Fruit fly (Drosophila melanogaster) whole organism, wandering third instar larva: ENCODE measurements around the gene CG5181.
A peak's percentile ranks its signal among the peaks of the same experiment; 100 is the strongest.

ENCODE experiments used
- Abd-B ChIP-seq: fragments of >200 bp; optimal IDR thresholded peaks from 2 replicates; lab custom pipeline; 2017; ENCODE audit warnings: missing biosample characterization, missing genetic modification characterization
- CG32264 ChIP-seq: fragments of 200-800 bp; sonication (Bioruptor generic); optimal IDR thresholded peaks from 2 replicates; lab custom pipeline; 2016; ENCODE audit warnings: missing biosample characterization, missing genetic modification characterization
- CrebA ChIP-seq: fragments of 200-800 bp; sonication (Bioruptor generic); optimal IDR thresholded peaks from 2 replicates; lab custom pipeline; 2016; ENCODE audit warnings: missing biosample characterization, mild to moderate bottlenecking, missing genetic modification characterization, borderline replicate concordance
- GATAd ChIP-seq: sonication (Bioruptor generic); optimal IDR thresholded peaks from 2 replicates; lab custom pipeline; 2016; ENCODE audit warnings: missing biosample characterization, missing genetic modification characterization
- HLH106 ChIP-seq: fragments of 200-800 bp; optimal IDR thresholded peaks from 3 replicates; lab custom pipeline; 2019; ENCODE audit warnings: missing biosample characterization, mild to moderate bottlenecking, missing genetic modification characterization, moderate library complexity
- Hnf4 ChIP-seq: fragments of 200-800 bp; sonication (Bioruptor generic); optimal IDR thresholded peaks from 2 replicates; lab custom pipeline; 2016; ENCODE audit warnings: missing biosample characterization, mild to moderate bottlenecking, missing genetic modification characterization
- Hr78 ChIP-seq: fragments of >200 bp; optimal IDR thresholded peaks from 2 replicates; lab custom pipeline; 2017; ENCODE audit warnings: missing biosample characterization, missing genetic modification characterization
- Jra ChIP-seq: sonication (Bioruptor generic); optimal IDR thresholded peaks from 2 replicates; lab custom pipeline; 2016; ENCODE audit warnings: missing biosample characterization, missing genetic modification characterization
- OdsH ChIP-seq: fragments of 200-800 bp; sonication (Bioruptor generic); optimal IDR thresholded peaks from 2 replicates; lab custom pipeline; 2016; ENCODE audit warnings: missing biosample characterization, mild to moderate bottlenecking, missing genetic modification characterization
- Rel ChIP-seq, 2 experiments: fragments of 200-800 bp; sonication (Bioruptor generic) in 1 of 2; optimal IDR thresholded peaks; 2 replicates in 1 of 2; 3 replicates in 1 of 2; lab custom pipeline; 2016 to 2019; ENCODE audit warnings: mild to moderate bottlenecking in 2 of 2, missing biosample characterization in 2 of 2, missing genetic modification characterization in 2 of 2, moderate library complexity in 1 of 2
- Vsx2 ChIP-seq: fragments of 200-300, 225-300 bp; sonication (Bioruptor generic); optimal IDR thresholded peaks from 2 replicates; lab custom pipeline; 2018; ENCODE audit warnings: missing biosample characterization, missing genetic modification characterization; ENCODE audit not compliant: partially characterized antibody
- br ChIP-seq: fragments of 200-800 bp; sonication (Bioruptor generic); optimal IDR thresholded peaks from 2 replicates; lab custom pipeline; 2016; ENCODE audit warnings: missing biosample characterization, missing genetic modification characterization
- brk ChIP-seq: fragments of 200-800 bp; sonication (Bioruptor generic); optimal IDR thresholded peaks from 2 replicates; lab custom pipeline; 2016; ENCODE audit warnings: missing biosample characterization, mild to moderate bottlenecking, missing genetic modification characterization
- dl ChIP-seq, 2 experiments: fragments of 175-275, 200-275 bp in 1 of 2; fragments of 200-275 bp in 1 of 2; sonication (Bioruptor generic); optimal IDR thresholded peaks; lab custom pipeline; 2018; ENCODE audit warnings: mild to moderate bottlenecking in 2 of 2, missing biosample characterization in 2 of 2, missing genetic modification characterization in 2 of 2, moderate library complexity in 2 of 2; ENCODE audit not compliant: partially characterized antibody in 2 of 2, insufficient read depth in 1 of 2
- dmrt93B ChIP-seq: fragments of 200-800 bp; sonication (Bioruptor generic); optimal IDR thresholded peaks from 2 replicates; lab custom pipeline; 2018; ENCODE audit warnings: missing biosample characterization, mild to moderate bottlenecking, missing genetic modification characterization
- dsf ChIP-seq: sonication (Bioruptor generic); optimal IDR thresholded peaks from 2 replicates; lab custom pipeline; 2016; ENCODE audit warnings: missing biosample characterization, missing genetic modification characterization, borderline replicate concordance
- ey ChIP-seq: fragments of 200-800 bp; sonication (Bioruptor generic); optimal IDR thresholded peaks from 2 replicates; lab custom pipeline; 2016; ENCODE audit warnings: missing biosample characterization, missing genetic modification characterization
- foxo ChIP-seq, 2 experiments: fragments of 200-800 bp; sonication (Bioruptor generic); optimal IDR thresholded peaks; 2 replicates in 1 of 2; 3 replicates in 1 of 2; lab custom pipeline; 2016 to 2017; ENCODE audit warnings: missing biosample characterization in 2 of 2, missing genetic modification characterization in 2 of 2
- fru ChIP-seq: fragments of 200-800 bp; sonication (Bioruptor generic); optimal IDR thresholded peaks from 3 replicates; lab custom pipeline; 2016; ENCODE audit warnings: missing biosample characterization, mild to moderate bottlenecking, missing genetic modification characterization
- h ChIP-seq: fragments of 200-800 bp; sonication (Bioruptor generic); optimal IDR thresholded peaks from 3 replicates; lab custom pipeline; 2016; ENCODE audit warnings: missing biosample characterization, mild to moderate bottlenecking, missing genetic modification characterization
- pan ChIP-seq: fragments of >200 bp; optimal IDR thresholded peaks from 2 replicates; lab custom pipeline; 2017
- psq ChIP-seq: fragments of 200-800 bp; sonication (Bioruptor generic); optimal IDR thresholded peaks from 3 replicates; lab custom pipeline; 2017; ENCODE audit warnings: missing biosample characterization, mild to moderate bottlenecking, missing genetic modification characterization, moderate library complexity
- sage ChIP-seq: fragments of 200-800 bp; sonication (Bioruptor generic); optimal IDR thresholded peaks from 2 replicates; lab custom pipeline; 2016; ENCODE audit warnings: missing biosample characterization, mild to moderate bottlenecking, missing genetic modification characterization
- sv ChIP-seq: fragments of 200-800 bp; sonication (Bioruptor generic); optimal IDR thresholded peaks from 3 replicates; lab custom pipeline; 2016; ENCODE audit warnings: missing biosample characterization, missing genetic modification characterization
- tai ChIP-seq: sonication (Bioruptor generic); optimal IDR thresholded peaks from 2 replicates; lab custom pipeline; 2016; ENCODE audit warnings: missing biosample characterization, missing genetic modification characterization
- usp ChIP-seq: fragments of >200 bp; optimal IDR thresholded peaks from 2 replicates; lab custom pipeline; 2017; ENCODE audit warnings: missing biosample characterization, missing genetic modification characterization
- woc ChIP-seq: sonication (Bioruptor generic); optimal IDR thresholded peaks from 2 replicates; lab custom pipeline; 2016; ENCODE audit warnings: missing biosample characterization, mild to moderate bottlenecking, missing genetic modification characterization

CG5181 gene

DNA sequence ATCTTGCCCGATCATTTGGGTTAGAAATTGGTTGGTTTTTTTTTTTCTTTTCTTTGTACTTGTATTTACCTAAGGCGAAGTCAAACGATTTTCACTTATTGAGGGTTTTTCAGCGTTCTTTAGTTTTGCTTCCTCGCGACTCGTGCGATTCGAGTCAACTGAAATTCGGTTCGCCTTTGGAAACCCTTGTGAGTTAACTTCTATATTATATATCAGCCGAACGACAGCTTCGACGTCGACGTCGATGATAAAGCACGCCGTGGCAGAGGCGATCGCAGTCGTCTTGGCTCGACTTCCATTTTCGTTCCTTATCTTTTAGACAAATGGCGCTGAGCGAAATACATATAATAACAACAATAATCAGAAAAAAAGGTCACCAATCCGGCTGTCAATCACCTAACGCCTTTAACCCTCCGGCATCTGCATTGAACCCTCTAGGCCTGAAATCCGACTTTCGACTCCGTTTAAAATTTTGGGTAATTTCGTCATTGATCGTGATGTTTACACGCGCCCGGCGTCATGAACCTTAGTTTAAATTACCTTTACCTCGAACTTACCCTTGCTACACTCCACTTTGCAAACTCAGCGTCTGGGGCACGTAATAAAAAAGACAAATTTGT, 23.8 kb upstream of the CG5181 start, which contains the start of gene CG5958:
TSS of gene CG5958 (minus strand) at position 180 of the 620 bp plus-strand sequence.
- TF ChIP-seq h (GFP tag; lab: Kevin White, UChicago) (peak; percentile 19), sage (peak; percentile 13), fru (GFP tag; lab: Kevin White, UChicago) (no peak), tai (no peak), CG32264 (GFP tag; lab: Kevin White, UChicago) (no peak), HLH106 (tag; lab: Kevin White, UChicago) (no peak), dmrt93B (GFP tag; lab: Kevin White, UChicago) (no peak), CrebA (GFP tag; lab: Kevin White, UChicago) (peak; percentile 46), OdsH (GFP tag; lab: Kevin White, UChicago) (no peak), woc (GFP tag; lab: Kevin White, UChicago) (no peak), sv (GFP tag; lab: Kevin White, UChicago) (no peak), br (GFP tag; lab: Kevin White, UChicago) (peak; percentile 8), Jra (no peak), Hnf4 (peak; percentile 52), GATAd (GFP tag; lab: Kevin White, UChicago) (no peak), Rel (GFP tag; optimal IDR thresholded peaks at IDR 0.05; lab: Kevin White, UChicago) (no peak), Rel (tag; optimal IDR thresholded peaks at IDR 0.05; lab: Kevin White, UChicago) (peak; percentile 44)

DNA sequence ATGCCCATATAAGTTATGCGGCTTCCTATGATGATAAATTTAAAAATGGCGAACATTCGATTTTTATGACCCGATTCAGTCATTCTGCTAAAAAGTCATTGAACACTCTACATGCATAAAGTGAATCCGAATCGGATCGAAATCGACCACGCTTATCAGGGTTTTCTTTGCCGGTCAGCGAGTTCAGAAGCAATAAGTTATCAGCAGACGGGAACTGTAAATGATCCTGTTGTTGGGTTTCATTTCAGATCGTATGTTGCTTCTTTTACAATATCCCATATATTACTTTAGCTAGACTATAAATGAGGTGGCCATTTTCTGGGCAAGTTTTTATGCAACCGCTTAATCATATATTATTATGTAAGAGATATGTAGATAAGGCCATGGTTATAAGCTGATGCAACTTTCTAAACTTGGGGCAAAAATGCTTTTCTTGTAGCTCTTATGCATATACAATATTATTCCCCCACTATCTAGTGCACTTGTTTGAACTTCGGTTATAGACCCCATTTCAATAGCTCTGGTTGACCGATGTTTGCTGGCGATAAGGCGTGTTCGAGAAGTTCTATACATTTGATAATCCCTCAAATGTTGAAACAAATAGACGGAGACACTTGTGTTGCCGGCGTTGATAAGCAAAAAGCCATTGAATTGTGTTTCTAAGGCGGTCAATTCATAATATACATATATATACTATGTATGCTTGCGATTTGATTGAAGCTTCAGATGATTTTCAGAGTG, 22.4 kb upstream of the CG5181 start:
- TF ChIP-seq usp (no peak), pan (lab: Kevin White, UChicago) (no peak), tai (no peak), br (GFP tag; lab: Kevin White, UChicago) (no peak), dsf (GFP tag; lab: Kevin White, UChicago) (no peak), Abd-B (GFP tag; lab: Kevin White, UChicago) (no peak), Rel (GFP tag; optimal IDR thresholded peaks at IDR 0.05; lab: Kevin White, UChicago) (no peak), Rel (tag; optimal IDR thresholded peaks at IDR 0.05; lab: Kevin White, UChicago) (no peak), dmrt93B (GFP tag; lab: Kevin White, UChicago) (no peak), ey (no peak), psq (GFP tag; lab: Kevin White, UChicago) (no peak), Vsx2 (GFP tag; lab: Kevin White, UChicago) (no peak), woc (GFP tag; lab: Kevin White, UChicago) (no peak)

dm6 chr2L:7430313-7430712, 20.7 kb upstream of the CG5181 start:
- TF ChIP-seq foxo (GFP tag; optimal IDR thresholded peaks at IDR 0.05; lab: Kevin White, UChicago): no peak
- TF ChIP-seq dl (GFP tag; optimal IDR thresholded peaks at IDR 0.05; lab: Kevin White, UChicago; ENCODE audit: insufficient read depth in 1 of 2, partially characterized antibody in 2 of 2): no peak
- no peak for TF ChIP-seq dsf (GFP tag; lab: Kevin White, UChicago)
- no peak for TF ChIP-seq brk (GFP tag; lab: Kevin White, UChicago)
- no peak for TF ChIP-seq h (GFP tag; lab: Kevin White, UChicago)
- no peak for TF ChIP-seq sage
- TF ChIP-seq HLH106 (tag; lab: Kevin White, UChicago): no peak
- TF ChIP-seq Hr78 (GFP tag; lab: Kevin White, UChicago): no peak
- TF ChIP-seq CG32264 (GFP tag; lab: Kevin White, UChicago): no peak
- no peak for TF ChIP-seq GATAd (GFP tag; lab: Kevin White, UChicago)

DNA sequence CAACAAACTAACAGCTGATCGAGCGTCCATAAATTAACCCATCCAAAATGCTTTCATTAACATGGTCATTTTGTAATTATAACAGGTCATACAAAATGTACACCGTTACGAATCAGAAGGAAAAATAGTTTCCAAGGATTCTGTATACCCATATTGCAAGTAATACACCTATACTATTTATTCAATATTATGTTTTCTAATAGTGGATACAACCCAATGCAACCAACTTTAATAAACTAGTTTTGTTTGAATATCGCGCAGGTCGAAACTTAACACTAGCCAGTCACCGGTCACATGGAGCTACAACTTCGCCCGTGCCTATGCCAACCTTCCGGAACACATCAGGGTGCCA, 18.2 kb upstream of the CG5181 start:
- TF ChIP-seq sv (GFP tag; lab: Kevin White, UChicago) (no peak), psq (GFP tag; lab: Kevin White, UChicago) (no peak)

DNA sequence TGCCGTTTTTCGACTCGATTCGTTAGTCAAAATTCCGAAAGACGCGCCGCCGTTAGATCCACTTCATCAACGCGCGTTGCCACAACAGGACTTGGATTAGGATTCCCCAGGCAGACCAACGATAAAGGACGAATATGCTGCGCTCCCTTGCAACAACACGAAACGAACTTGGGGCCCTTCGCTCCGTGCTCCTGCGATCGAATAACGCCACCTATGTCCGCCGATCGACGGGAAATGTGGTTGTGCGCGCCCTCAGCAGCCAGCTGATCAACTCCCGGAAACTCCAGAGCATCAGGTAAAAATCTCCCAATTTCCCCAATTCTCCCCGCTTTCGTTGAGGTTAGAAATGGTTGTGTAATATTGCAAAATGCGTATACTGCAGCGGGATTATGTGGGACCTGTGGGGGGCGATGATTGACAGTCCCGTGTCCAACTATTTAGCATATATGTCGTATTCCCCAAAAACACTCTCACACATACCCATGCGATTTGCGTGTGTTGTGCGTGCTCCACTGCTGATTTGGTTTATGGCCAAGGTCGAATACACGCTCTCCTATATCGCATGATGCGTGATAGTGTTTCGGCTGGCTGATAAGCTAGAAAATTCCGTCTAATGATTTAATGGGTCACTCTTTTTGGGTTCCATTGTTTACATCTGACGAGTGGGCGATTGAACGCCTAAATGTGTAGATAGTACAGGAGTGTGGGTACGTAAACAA, 17.6 kb upstream of the CG5181 start:
- no peak for TF ChIP-seq Jra
